Fruit fly (Drosophila melanogaster) whole organism, embryonic: ENCODE data around the gene Tg.
A peak's percentile ranks its signal among the peaks of the same experiment; 100 is the strongest.

Source experiments
- B-H2 ChIP-seq: fragments of 200-800 bp; sonication (Bioruptor generic); optimal IDR thresholded peaks from 2 replicates; lab custom pipeline; 2018; ENCODE audit warnings: missing biosample characterization, mild to moderate bottlenecking, missing genetic modification characterization
- CG10267 ChIP-seq: fragments of 200-800 bp; sonication (Bioruptor generic); optimal IDR thresholded peaks from 2 replicates; lab custom pipeline; 2018; ENCODE audit warnings: missing biosample characterization, mild to moderate bottlenecking, missing genetic modification characterization, moderate library complexity
- CG12155 ChIP-seq: fragments of 200-800 bp; sonication (Bioruptor generic); optimal IDR thresholded peaks from 3 replicates; lab custom pipeline; 2016; ENCODE audit warnings: missing biosample characterization, missing genetic modification characterization
- CG12659 ChIP-seq: fragments of 200-800 bp; sonication (Bioruptor generic); optimal IDR thresholded peaks from 3 replicates; lab custom pipeline; 2017; ENCODE audit warnings: mild to moderate bottlenecking, missing biosample characterization, missing genetic modification reagents, missing genetic modification characterization
- CG12744 ChIP-seq: fragments of 200-800 bp; sonication (Bioruptor generic); optimal IDR thresholded peaks from 2 replicates; lab custom pipeline; 2016; ENCODE audit warnings: missing biosample characterization, missing genetic modification characterization
- CG13123 ChIP-seq: fragments of 200-800 bp; sonication (Bioruptor generic); optimal IDR thresholded peaks from 2 replicates; lab custom pipeline; 2016; ENCODE audit warnings: missing biosample characterization, missing genetic modification characterization
- CG13775 ChIP-seq: fragments of 200-800 bp; sonication (Bioruptor generic); optimal IDR thresholded peaks from 3 replicates; lab custom pipeline; 2017; ENCODE audit warnings: missing biosample characterization, mild to moderate bottlenecking, missing genetic modification characterization
- CG2712 ChIP-seq: fragments of 200-800 bp; optimal IDR thresholded peaks from 3 replicates; lab custom pipeline; 2019; ENCODE audit warnings: missing biosample characterization, mild to moderate bottlenecking, missing genetic modification characterization, moderate library complexity
- CG31224 ChIP-seq: fragments of 200-800 bp; sonication (Bioruptor generic); IDR thresholded peaks from 2 replicates; pipeline ENCODE4 v1.3.6; 2022; ENCODE audit warnings: missing biosample characterization, missing genetic modification characterization
- CG4404 ChIP-seq: fragments of 200-800 bp; sonication (Bioruptor generic); IDR thresholded peaks from 2 replicates; pipeline ENCODE4 v1.3.6; 2022; ENCODE audit warnings: missing biosample characterization, missing genetic modification characterization
- CG4820 ChIP-seq: fragments of 200-800 bp; sonication (Bioruptor generic); optimal IDR thresholded peaks from 3 replicates; lab custom pipeline; 2016; ENCODE audit warnings: missing biosample characterization, missing genetic modification characterization
- CG6654 ChIP-seq: fragments of 200-800 bp; sonication (Bioruptor generic); optimal IDR thresholded peaks from 2 replicates; lab custom pipeline; 2017; ENCODE audit warnings: missing biosample characterization, mild to moderate bottlenecking, missing genetic modification characterization
- CG6791 ChIP-seq: fragments of 200-800 bp; sonication (Bioruptor generic); IDR thresholded peaks from 3 replicates; pipeline ENCODE4 v1.3.6; 2022; ENCODE audit warnings: missing biosample characterization, missing genetic modification characterization; ENCODE audit not compliant: partially characterized antibody
- CG7372 ChIP-seq: fragments of 200-800 bp; sonication (Bioruptor generic); IDR thresholded peaks from 2 replicates; pipeline ENCODE4 v1.3.6; 2022; ENCODE audit warnings: missing biosample characterization, missing genetic modification characterization
- CG8388 ChIP-seq: fragments of 200-800 bp; sonication (Bioruptor generic); optimal IDR thresholded peaks from 2 replicates; lab custom pipeline; 2019; ENCODE audit warnings: missing biosample characterization, mild to moderate bottlenecking, missing genetic modification characterization, moderate library complexity
- CG9609 ChIP-seq: fragments of 200-800 bp; sonication (Bioruptor generic); optimal IDR thresholded peaks from 3 replicates; lab custom pipeline; 2016; ENCODE audit warnings: missing biosample characterization, missing genetic modification characterization
- Eip74EF ChIP-seq, 2 experiments: fragments of 200-800 bp in 1 of 2; fragments of >200 bp in 1 of 2; sonication (Bioruptor generic) in 1 of 2; optimal IDR thresholded peaks; 2 replicates each; lab custom pipeline; 2017 to 2019; ENCODE audit warnings: missing biosample characterization in 2 of 2, missing genetic modification characterization in 2 of 2, mild to moderate bottlenecking in 1 of 2, moderate library complexity in 1 of 2
- Fer2 ChIP-seq: fragments of 200-800 bp; sonication (Bioruptor generic); optimal IDR thresholded peaks from 2 replicates; lab custom pipeline; 2018; ENCODE audit warnings: missing biosample characterization, mild to moderate bottlenecking, missing genetic modification characterization, moderate library complexity
- HHEX ChIP-seq: fragments of 200-800 bp; sonication (Bioruptor generic); optimal IDR thresholded peaks from 3 replicates; lab custom pipeline; 2017; ENCODE audit warnings: missing biosample characterization, mild to moderate bottlenecking, missing genetic modification characterization, missing genetic modification reagents
- HLH54F ChIP-seq: fragments of 200-800 bp; sonication (Bioruptor generic); optimal IDR thresholded peaks from 3 replicates; lab custom pipeline; 2016; ENCODE audit warnings: missing biosample characterization, missing genetic modification characterization
- Lpt ChIP-seq: fragments of >200 bp; optimal IDR thresholded peaks from 2 replicates; lab custom pipeline; 2018; ENCODE audit warnings: missing biosample characterization, missing genetic modification characterization
- Mes4 ChIP-seq: fragments of 200-800 bp; sonication (Bioruptor generic); optimal IDR thresholded peaks from 2 replicates; lab custom pipeline; 2016; ENCODE audit warnings: missing biosample characterization, missing genetic modification characterization
- Nf-YC ChIP-seq: fragments of 200-800 bp; optimal IDR thresholded peaks from 3 replicates; lab custom pipeline; 2019; ENCODE audit warnings: missing biosample characterization, mild to moderate bottlenecking, missing genetic modification characterization, moderate library complexity
- Poxn ChIP-seq: fragments of 200-800 bp; sonication (Bioruptor generic); IDR thresholded peaks from 2 replicates; pipeline ENCODE4 v1.3.6; 2022; ENCODE audit warnings: missing biosample characterization, missing genetic modification characterization
- Rfx ChIP-seq: fragments of 200-800 bp; sonication (Bioruptor generic); IDR thresholded peaks from 2 replicates; pipeline ENCODE4 v1.3.6; 2022; ENCODE audit warnings: missing biosample characterization, missing genetic modification characterization
- Side ChIP-seq: fragments of 200-800 bp; sonication (Bioruptor generic); optimal IDR thresholded peaks from 2 replicates; lab custom pipeline; 2016; ENCODE audit warnings: missing biosample characterization, missing genetic modification characterization
- Sry-δ ChIP-seq: fragments of 200-800 bp; sonication (Bioruptor generic); optimal IDR thresholded peaks from 2 replicates; lab custom pipeline; 2016; ENCODE audit warnings: missing biosample characterization, missing genetic modification characterization
- Usf ChIP-seq: fragments of 200-800 bp; sonication (Bioruptor generic); optimal IDR thresholded peaks from 2 replicates; lab custom pipeline; 2017; ENCODE audit warnings: missing genotype, missing biosample characterization, missing genetic modification characterization
- Xrp1 ChIP-seq: fragments of 200-800 bp; sonication (Bioruptor generic); IDR thresholded peaks from 2 replicates; pipeline ENCODE4 v1.3.6; 2022; ENCODE audit warnings: missing biosample characterization, missing genetic modification characterization
- ac ChIP-seq: fragments of 200-800 bp; sonication (Bioruptor generic); optimal IDR thresholded peaks from 3 replicates; lab custom pipeline; 2017; ENCODE audit warnings: missing biosample characterization, mild to moderate bottlenecking, missing genetic modification characterization
- aop ChIP-seq: fragments of 200-800 bp; sonication (Bioruptor generic); IDR thresholded peaks from 2 replicates; pipeline ENCODE4 v1.3.6; 2022; ENCODE audit warnings: missing biosample characterization, missing genetic modification characterization
- crol ChIP-seq: fragments of 200-800 bp; sonication (Bioruptor generic); IDR thresholded peaks from 2 replicates; pipeline ENCODE4 v1.3.6; 2022; ENCODE audit warnings: missing biosample characterization, missing genetic modification characterization
- dmrt11E ChIP-seq: fragments of 200-800 bp; sonication (Bioruptor generic); optimal IDR thresholded peaks from 3 replicates; lab custom pipeline; 2018; ENCODE audit warnings: missing biosample characterization, mild to moderate bottlenecking, missing genetic modification characterization, moderate library complexity
- gem ChIP-seq: fragments of 200-800 bp; sonication (Bioruptor generic); optimal IDR thresholded peaks from 2 replicates; lab custom pipeline; 2019; ENCODE audit warnings: missing biosample characterization, mild to moderate bottlenecking, missing genetic modification characterization, moderate library complexity
- gfzf ChIP-seq: fragments of 200-800 bp; sonication (Bioruptor generic); optimal IDR thresholded peaks from 2 replicates; lab custom pipeline; 2016; ENCODE audit warnings: missing biosample characterization, mild to moderate bottlenecking, missing genetic modification characterization, moderate library complexity
- gsb-n ChIP-seq: fragments of 200-800 bp; sonication (Bioruptor generic); optimal IDR thresholded peaks from 3 replicates; lab custom pipeline; 2018; ENCODE audit warnings: missing biosample characterization, mild to moderate bottlenecking, missing genetic modification characterization
- insv ChIP-seq, 2 experiments: fragments of 200-800 bp; sonication (Bioruptor generic); optimal IDR thresholded peaks; 3 replicates each; lab custom pipeline; 2016 to 2018; ENCODE audit warnings: missing biosample characterization in 2 of 2, missing genetic modification characterization in 2 of 2
- inv ChIP-seq: fragments of 200-800 bp; sonication (Bioruptor generic); IDR thresholded peaks from 2 replicates; pipeline ENCODE4 v1.3.6; 2022; ENCODE audit warnings: missing biosample characterization, missing genetic modification characterization; ENCODE audit not compliant: partially characterized antibody
- kay ChIP-seq: fragments of 200-800 bp; sonication (Bioruptor generic); optimal IDR thresholded peaks from 2 replicates; lab custom pipeline; 2016; ENCODE audit warnings: missing biosample characterization, missing genetic modification characterization
- ken ChIP-seq: fragments of 200-800 bp; sonication (Bioruptor generic); IDR thresholded peaks from 3 replicates; pipeline ENCODE4 v1.3.6; 2022; ENCODE audit warnings: missing biosample characterization, missing genetic modification characterization
- knrl ChIP-seq: fragments of 200-800 bp; sonication (Bioruptor generic); IDR thresholded peaks from 3 replicates; pipeline ENCODE4 v1.3.6; 2022; ENCODE audit warnings: missing biosample characterization, missing genetic modification characterization; ENCODE audit not compliant: partially characterized antibody
- lov ChIP-seq, 2 experiments: fragments of 200-800 bp in 1 of 2; fragments of >200 bp in 1 of 2; sonication (Bioruptor generic) in 1 of 2; IDR thresholded peaks in 1 of 2; optimal IDR thresholded peaks in 1 of 2; 2 replicates in 1 of 2; 3 replicates in 1 of 2; pipeline versions ENCODE4 v1.3.6 to Lab custom; 2017 to 2022; ENCODE audit warnings: missing biosample characterization in 1 of 2, missing genetic modification characterization in 1 of 2
- sc ChIP-seq, 3 experiments: fragments of >200 bp in 2 of 3; fragments of 200-800 bp in 1 of 3; sonication (Bioruptor generic) in 1 of 3; optimal IDR thresholded peaks; 2 replicates in 2 of 3; 3 replicates in 1 of 3; lab custom pipeline; 2017; ENCODE audit warnings: mild to moderate bottlenecking in 1 of 3, missing biosample characterization in 1 of 3, missing genetic modification characterization in 1 of 3, missing genetic modification reagents in 1 of 3
- sens ChIP-seq: fragments of 200-800 bp; sonication (Bioruptor generic); peaks from one replicate; lab custom pipeline; 2016; ENCODE audit warnings: missing biosample characterization, missing genetic modification characterization
- stc ChIP-seq: fragments of 200-800 bp; sonication (Bioruptor generic); IDR thresholded peaks from 2 replicates; pipeline ENCODE4 v1.3.6; 2022; ENCODE audit warnings: missing biosample characterization, missing genetic modification characterization
- unpg ChIP-seq: fragments of 200-800 bp; sonication (Bioruptor generic); optimal IDR thresholded peaks from 3 replicates; lab custom pipeline; 2018; ENCODE audit warnings: missing biosample characterization, mild to moderate bottlenecking, missing genetic modification characterization, moderate library complexity
- vfl ChIP-seq: fragments of 200-800 bp; sonication (Bioruptor generic); optimal IDR thresholded peaks from 2 replicates; lab custom pipeline; 2016; ENCODE audit warnings: missing biosample characterization, missing genetic modification characterization
- zf30C ChIP-seq: fragments of 200-800 bp; sonication (Bioruptor generic); optimal IDR thresholded peaks from 3 replicates; lab custom pipeline; 2018; ENCODE audit warnings: missing biosample characterization, mild to moderate bottlenecking, missing genetic modification characterization

Tg gene

DNA sequence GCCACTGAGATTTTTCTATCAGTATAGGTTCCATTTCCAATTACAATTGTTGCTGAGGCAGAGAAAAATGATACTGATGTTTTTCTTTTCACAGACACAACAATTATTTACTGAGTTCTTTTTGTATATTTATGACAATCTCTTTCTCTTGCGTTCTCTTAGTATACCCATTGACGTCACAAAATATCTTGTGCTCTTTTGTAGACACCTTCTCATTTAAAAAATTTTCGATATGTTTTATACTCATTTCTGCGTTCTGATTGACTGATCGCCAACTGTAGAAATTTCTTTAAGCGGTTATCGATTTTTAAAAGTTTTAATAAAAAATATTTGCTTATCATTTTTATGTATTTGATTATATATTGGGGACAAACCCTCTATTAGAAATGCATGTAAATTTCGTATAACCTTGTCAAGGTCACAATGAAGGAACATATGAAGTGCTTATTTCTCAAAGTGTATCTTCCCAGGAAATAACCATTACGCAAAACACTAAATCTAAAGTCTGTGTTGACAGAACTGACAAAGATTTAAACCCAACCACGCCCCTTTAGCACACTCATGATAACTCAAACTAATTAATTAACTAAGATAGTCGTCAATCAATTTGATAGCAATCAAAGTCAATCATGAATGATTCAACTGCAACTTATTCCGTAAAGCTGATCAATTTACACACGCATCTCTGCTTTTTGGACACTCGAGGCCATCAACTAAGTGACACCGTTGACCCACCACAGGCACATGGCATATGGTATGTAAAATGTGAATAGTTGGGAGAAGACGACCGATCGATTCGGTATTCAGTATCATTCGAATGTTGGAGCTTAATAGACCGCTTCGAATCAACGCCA, at the start of gene Tg, which contains the start of gene Glyat (continued):
- TF ChIP-seq CG9609 (no peak), dmrt11E (no peak), Xrp1 (0 out of 2 replicates have a peak, but pooled peaks have one; percentile 22), Poxn (no peak), unpg (GFP tag; lab: Kevin White, UChicago) (no peak), stc (no peak), CG13123 (GFP tag; lab: Kevin White, UChicago) (no peak), zf30C (GFP tag; lab: Kevin White, UChicago) (peak; percentile 33), HHEX (peak; percentile 1), ac (no peak), CG4404 (no peak), Eip74EF (GFP tag; optimal IDR thresholded peaks at IDR 0.05; lab: Kevin White, UChicago) (peak in 1 of 2 experiments; percentile 53), Fer2 (tag; lab: Kevin White, UChicago) (peak; percentile 19), CG4820 (GFP tag; lab: Kevin White, UChicago) (no peak), gem (peak; percentile 47), CG12155 (GFP tag; lab: Kevin White, UChicago) (no peak), B-H2 (GFP tag; lab: Kevin White, UChicago) (peak; percentile 12), CG31224 (peak; percentile 47; the same call in 1 of the 2 replicates), Lpt (GFP tag; lab: Kevin White, UChicago) (no peak), CG2712 (tag; lab: Kevin White, UChicago) (peak; percentile 26), CG12659 (GFP tag; lab: Kevin White, UChicago) (peak; percentile 36), inv (GFP tag; lab: Robert Waterston, UW) (peak; percentile 37), Side (no peak), sc (optimal IDR thresholded peaks at IDR 0.05; lab: Kevin White, UChicago) (no peak), sc (GFP tag; optimal IDR thresholded peaks at IDR 0.05; lab: Kevin White, UChicago) (no peak), sens (peak; percentile 76), CG8388 (GFP tag; lab: Kevin White, UChicago) (no peak), gsb-n (peak; percentile 1), CG6791 (peak; percentile 69), Mes4 (GFP tag; lab: Kevin White, UChicago) (no peak), knrl (GFP tag; lab: Robert Waterston, UW) (no peak), CG6654 (GFP tag; lab: Kevin White, UChicago) (no peak), vfl (GFP tag; lab: Kevin White, UChicago) (no peak), aop (GFP tag; lab: Robert Waterston, UW) (no peak), Usf (GFP tag; lab: Kevin White, UChicago) (no peak), CG13775 (GFP tag; lab: Kevin White, UChicago) (peak; percentile 9), insv (GFP tag; optimal IDR thresholded peaks at IDR 0.05; lab: Kevin White, UChicago) (no peak), crol (no peak), kay (GFP tag; lab: Kevin White, UChicago) (no peak), gfzf (GFP tag; lab: Kevin White, UChicago) (peak; percentile 54), CG10267 (tag; lab: Kevin White, UChicago) (peak; percentile 8), Rfx (GFP tag; lab: Robert Waterston, UW) (peak; percentile 73), HLH54F (GFP tag; lab: Kevin White, UChicago) (no peak), Sry-δ (peak; percentile 25), lov (optimal IDR thresholded peaks at IDR 0.05; lab: Kevin White, UChicago) (no peak), lov (GFP tag; IDR thresholded peaks at IDR 0.05; lab: Robert Waterston, UW) (no peak), ken (GFP tag; lab: Robert Waterston, UW) (0 out of 3 replicates have a peak, but pooled peaks have one; percentile 42), CG12744 (GFP tag; lab: Kevin White, UChicago) (no peak), CG7372 (GFP tag; lab: Robert Waterston, UW) (peak; percentile 27; the same call in 1 of the 2 replicates), Nf-YC (tag; lab: Kevin White, UChicago) (peak; percentile 16)
